Worm (Caenorhabditis elegans) whole organism, midembryonic: ENCODE data around the gene efr-3.

Experiments
- T22C8.4 ChIP-seq: fragments of 200-800 bp; sonication (Bioruptor generic); IDR thresholded peaks from 2 replicates; pipeline ENCODE4 v1.3.6; 2022; ENCODE audit warnings: missing genetic modification characterization, missing compliant biosample characterization
- klf-2 ChIP-seq: fragments of 200-800 bp; sonication (Bioruptor generic); conservative IDR thresholded peaks from 2 replicates; pipeline ENCODE4 v1.3.6; 2022; ENCODE audit warnings: missing genetic modification reagents, missing genetic modification characterization, missing compliant biosample characterization
- med-1 ChIP-seq: sonication (generic microtip); optimal IDR thresholded peaks from 2 replicates; lab custom pipeline; 2017; ENCODE audit warnings: missing genetic modification characterization, mild to moderate bottlenecking, missing compliant biosample characterization, antibody characterized with exemption, missing genetic modification reagents; ENCODE audit not compliant: insufficient read depth

- TF ChIP-seq T22C8.4 (GFP tag; lab: Robert Waterston, UW) (no peak), med-1 (GFP tag; lab: Kevin White, UChicago) (no peak), klf-2 (GFP tag; lab: Robert Waterston, UW) (no peak)
Measured at ce11 chrII:6346551-6347079, 25.7 kb upstream of the efr-3 start.
